Worm (Caenorhabditis elegans) whole organism, late embryonic: ENCODE results near the gene Y34B4A.4.

Source experiments
- ceh-2 ChIP-seq: sonication (generic microtip); optimal IDR thresholded peaks from 2 replicates; lab custom pipeline; 2016; ENCODE audit warnings: missing genotype, missing genetic modification characterization, missing compliant biosample characterization
- ceh-22 ChIP-seq: sonication (generic microtip); optimal IDR thresholded peaks from 2 replicates; lab custom pipeline; 2017; ENCODE audit warnings: missing biosample characterization, missing genetic modification characterization
- ceh-24 ChIP-seq: sonication (generic microtip); optimal IDR thresholded peaks from 2 replicates; lab custom pipeline; 2016; ENCODE audit warnings: mild to moderate bottlenecking, missing genetic modification characterization, missing compliant biosample characterization
- elt-2 ChIP-seq: sonication (generic microtip); optimal IDR thresholded peaks from 2 replicates; lab custom pipeline; 2016; ENCODE audit warnings: missing genetic modification reagents, missing genetic modification characterization, missing compliant biosample characterization
- pag-3 ChIP-seq: sonication (generic microtip); optimal IDR thresholded peaks from 2 replicates; lab custom pipeline; 2016; ENCODE audit warnings: missing compliant biosample characterization, missing genetic modification characterization, borderline replicate concordance
- pha-4 ChIP-seq: fragments of 150-350 bp; optimal IDR thresholded peaks from 2 replicates; lab custom pipeline; 2018; ENCODE audit warnings: missing biosample characterization, missing genetic modification reagents, missing genetic modification characterization
- rnt-1 ChIP-seq: sonication (generic microtip); optimal IDR thresholded peaks from 2 replicates; lab custom pipeline; 2016; ENCODE audit warnings: missing genetic modification characterization, missing compliant biosample characterization
- sox-2 ChIP-seq: fragments of 200-800 bp; sonication (Bioruptor generic); IDR thresholded peaks from 2 replicates; pipeline ENCODE4 v1.3.6; 2022; ENCODE audit warnings: missing genetic modification reagents, missing genetic modification characterization, missing compliant biosample characterization
- unc-55 ChIP-seq: sonication (generic microtip); optimal IDR thresholded peaks from 2 replicates; lab custom pipeline; 2017; ENCODE audit warnings: missing biosample characterization, missing genetic modification reagents, missing genetic modification characterization
- unc-86 ChIP-seq: sonication (generic microtip); optimal IDR thresholded peaks from 2 replicates; lab custom pipeline; 2016; ENCODE audit warnings: missing genetic modification characterization, missing compliant biosample characterization

DNA sequence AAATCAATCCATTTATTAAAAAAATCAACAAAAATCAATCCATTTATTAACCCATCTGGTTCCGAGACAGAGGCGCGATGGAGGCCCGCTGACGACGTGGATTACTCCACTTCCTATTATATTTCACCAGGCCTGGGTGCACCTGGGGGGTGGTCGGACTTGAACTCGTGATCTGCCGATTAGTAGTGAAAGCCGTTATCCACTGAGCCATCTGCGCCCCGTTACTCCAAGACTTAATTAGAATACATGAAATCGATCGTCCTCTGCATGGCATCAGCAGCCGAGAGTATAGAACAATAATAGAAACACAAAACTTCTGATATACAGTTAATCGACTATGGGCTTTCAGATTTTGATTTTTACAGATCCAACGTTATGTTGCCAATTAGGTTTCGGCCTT is 45.5 kb downstream of the Y34B4A.4 start:
- TF ChIP-seq pha-4 (no peak), sox-2 (GFP tag; lab: Robert Waterston, UW) (no peak), ceh-2 (tag; lab: Kevin White, UChicago) (no peak), rnt-1 (tag; lab: Kevin White, UChicago) (no peak), ceh-22 (no peak), pag-3 (tag; lab: Kevin White, UChicago) (no peak), unc-86 (tag; lab: Kevin White, UChicago) (no peak), ceh-24 (tag; lab: Kevin White, UChicago) (no peak), unc-55 (GFP tag; lab: Kevin White, UChicago) (no peak), elt-2 (no peak)
